Fruit fly (Drosophila melanogaster) whole organism, adult: ENCODE measurements around the gene Nnp-1.

Experiments used
- CG14711 ChIP-seq: fragments of 200-800 bp; sonication (Bioruptor generic); optimal IDR thresholded peaks from 2 replicates; lab custom pipeline; 2018; ENCODE audit warnings: missing biosample characterization, mild to moderate bottlenecking, missing genetic modification characterization, moderate library complexity
- CG33017 ChIP-seq: fragments of 200-800 bp; sonication (Bioruptor generic); optimal IDR thresholded peaks from 2 replicates; lab custom pipeline; 2018; ENCODE audit warnings: missing biosample characterization, mild to moderate bottlenecking, missing genetic modification characterization, moderate library complexity
- CG7101 ChIP-seq: fragments of 200-800 bp; sonication (Bioruptor generic); optimal IDR thresholded peaks from 2 replicates; lab custom pipeline; 2018; ENCODE audit warnings: missing biosample characterization, mild to moderate bottlenecking, missing genetic modification characterization, moderate library complexity
- Clk ChIP-seq: fragments of 200-800 bp; sonication (Bioruptor generic); optimal IDR thresholded peaks from 2 replicates; lab custom pipeline; 2017; ENCODE audit warnings: missing biosample characterization, missing genetic modification characterization
- Mnt ChIP-seq: fragments of 200-800 bp; sonication (Bioruptor generic); optimal IDR thresholded peaks from 2 replicates; lab custom pipeline; 2016; ENCODE audit warnings: missing biosample characterization, mild to moderate bottlenecking, missing genetic modification characterization
- ovo ChIP-seq: fragments of 200-800 bp; sonication (Bioruptor generic); optimal IDR thresholded peaks from 2 replicates; lab custom pipeline; 2016; ENCODE audit warnings: missing biosample characterization, missing genetic modification characterization
- tj ChIP-seq: fragments of 200-800 bp; sonication (Bioruptor generic); optimal IDR thresholded peaks from 3 replicates; lab custom pipeline; 2017; ENCODE audit warnings: missing biosample characterization, mild to moderate bottlenecking, missing genetic modification characterization, moderate library complexity
- toe ChIP-seq: fragments of 200-800 bp; sonication (Bioruptor generic); optimal IDR thresholded peaks from 2 replicates; lab custom pipeline; 2016; ENCODE audit warnings: missing biosample characterization, missing genetic modification characterization

dm6 chr2L:13378488-13378964 is 12.5 kb upstream of the Nnp-1 start, which contains the start of the genes CG9302 and beta'COP:
- TF ChIP-seq toe (GFP tag; lab: Kevin White, UChicago) = no peak
- TF ChIP-seq Clk (GFP tag; lab: Kevin White, UChicago) = peak; percentile 69
- TF ChIP-seq ovo (GFP tag; lab: Kevin White, UChicago) = peak; percentile 74
- TF ChIP-seq Mnt = peak; percentile 69
- TF ChIP-seq tj = peak; percentile 64
- TF ChIP-seq CG33017 (tag; lab: Kevin White, UChicago) = peak; percentile 70
- TF ChIP-seq CG14711 (tag; lab: Kevin White, UChicago) = peak; percentile 97
- peak; percentile 78 for TF ChIP-seq CG7101 (tag; lab: Kevin White, UChicago)
